Fruit fly (Drosophila melanogaster) whole organism, wandering third instar larva: Measurements from ENCODE around the gene CG7966.

Experiments
- Abd-B ChIP-seq: fragments of >200 bp; optimal IDR thresholded peaks from 2 replicates; lab custom pipeline; 2017; ENCODE audit warnings: missing biosample characterization, missing genetic modification characterization
- CG32264 ChIP-seq: fragments of 200-800 bp; sonication (Bioruptor generic); optimal IDR thresholded peaks from 2 replicates; lab custom pipeline; 2016; ENCODE audit warnings: missing biosample characterization, missing genetic modification characterization
- Myc ChIP-seq: fragments of >200 bp; optimal IDR thresholded peaks from 2 replicates; lab custom pipeline; 2017
- psq ChIP-seq: fragments of 200-800 bp; sonication (Bioruptor generic); optimal IDR thresholded peaks from 3 replicates; lab custom pipeline; 2017; ENCODE audit warnings: missing biosample characterization, mild to moderate bottlenecking, missing genetic modification characterization, moderate library complexity
- woc ChIP-seq: sonication (Bioruptor generic); optimal IDR thresholded peaks from 2 replicates; lab custom pipeline; 2016; ENCODE audit warnings: missing biosample characterization, mild to moderate bottlenecking, missing genetic modification characterization

DNA sequence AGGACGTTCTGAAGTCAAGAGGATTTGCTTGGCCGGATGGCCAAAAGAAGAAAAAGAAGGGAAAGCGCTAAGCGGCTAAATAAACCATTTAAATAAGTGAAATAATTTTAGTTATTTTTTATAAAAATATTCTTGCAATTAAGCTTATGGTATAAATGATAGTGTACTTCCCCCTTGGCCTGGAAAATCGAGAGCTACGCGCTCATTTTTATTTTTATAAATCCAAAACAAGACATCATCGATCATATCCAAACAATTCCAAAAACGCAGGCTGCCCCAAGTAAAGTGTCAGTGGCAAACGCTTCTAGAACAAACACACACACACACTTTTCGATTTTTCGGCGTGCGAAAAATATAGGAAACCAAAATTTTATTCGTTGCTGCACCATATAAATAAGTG is 6.8 kb downstream of the CG7966 start, which contains the start of gene Hsc70-2:
- TF ChIP-seq CG32264 (GFP tag; lab: Kevin White, UChicago) (no peak), Abd-B (GFP tag; lab: Kevin White, UChicago) (no peak), Myc (lab: Kevin White, UChicago) (no peak), psq (GFP tag; lab: Kevin White, UChicago) (no peak), woc (GFP tag; lab: Kevin White, UChicago) (no peak)
